Fruit fly (Drosophila melanogaster): ENCODE results near the gene Sgs7.

Gene Sgs7

DNA sequence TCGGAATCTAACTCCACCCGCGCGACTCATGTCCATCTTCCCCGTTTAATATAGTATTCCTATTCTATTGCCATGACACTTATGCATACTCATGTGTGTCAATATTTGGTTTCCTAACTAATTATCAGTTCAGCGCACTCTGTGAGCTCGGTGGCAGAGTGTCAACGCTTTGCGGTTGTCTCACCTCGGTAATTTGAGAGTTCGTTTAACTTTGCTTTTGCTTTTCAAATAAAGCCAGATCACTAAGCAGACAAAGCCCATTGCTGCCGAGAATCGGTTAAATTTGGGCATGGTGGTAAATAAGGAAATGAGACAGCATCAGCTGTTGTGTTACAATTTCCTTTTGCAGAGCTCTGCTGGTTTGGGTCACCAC lies 30.7 kb downstream of the Sgs7 start:
- TF ChIP-seq ATbp (GFP tag; optimal IDR thresholded peaks at IDR 0.05) (peak; percentile 79), CG4617 (GFP tag; optimal IDR thresholded peaks at IDR 0.05; ENCODE audit: borderline replicate concordance) (no peak), fd102C (GFP tag; optimal IDR thresholded peaks at IDR 0.05) (no peak), vvl (GFP tag; IDR thresholded peaks at IDR 0.05) (no peak), gt (GFP tag; IDR thresholded peaks at IDR 0.05) (no peak), CG18764 (GFP tag; optimal IDR thresholded peaks at IDR 0.05) (no peak), klu (GFP tag; IDR thresholded peaks at IDR 0.05) (no peak), pros (GFP tag; optimal IDR thresholded peaks at IDR 0.05) (no peak), Jarid2 (GFP tag; optimal IDR thresholded peaks at IDR 0.05) (peak; percentile 3), TFAM (GFP tag; optimal IDR thresholded peaks at IDR 0.05) (no peak), CG10274 (GFP tag; optimal IDR thresholded peaks at IDR 0.05) (no peak), CG2120 (GFP tag; optimal IDR thresholded peaks at IDR 0.05) (no peak), Fer2 (tag; optimal IDR thresholded peaks at IDR 0.05) (no peak), Dp (GFP tag; optimal IDR thresholded peaks at IDR 0.05) (no peak), CG17186 (GFP tag; optimal IDR thresholded peaks at IDR 0.05) (no peak), CG7556 (GFP tag; optimal IDR thresholded peaks at IDR 0.05) (peak; percentile 11), CG12299 (tag; optimal IDR thresholded peaks at IDR 0.05) (peak; percentile 11), Med (GFP tag) (peak; percentile 86), chm (GFP tag; IDR thresholded peaks at IDR 0.05) (0 out of 2 replicates have a peak, but pooled peaks have one; percentile 11), HLH4C (GFP tag; IDR thresholded peaks at IDR 0.05; ENCODE audit: partially characterized antibody) (no peak), CG2199 (GFP tag; IDR thresholded peaks at IDR 0.05) (0 out of 3 replicates have a peak, but pooled peaks have one; percentile 39), Meics (GFP tag; optimal IDR thresholded peaks at IDR 0.05) (peak; percentile 31), CG18262 (tag; optimal IDR thresholded peaks at IDR 0.05) (peak; percentile 20), nerfin-1 (tag; optimal IDR thresholded peaks at IDR 0.05) (peak; percentile 8), CG7928 (GFP tag; optimal IDR thresholded peaks at IDR 0.05) (no peak), gem (tag; optimal IDR thresholded peaks at IDR 0.05) (peak; percentile 39), slbo (GFP tag; IDR thresholded peaks at IDR 0.05) (no peak), CG4730 (GFP tag; IDR thresholded peaks at IDR 0.05) (0 out of 2 replicates have a peak, but pooled peaks have one; percentile 13), Tbp (GFP tag; optimal IDR thresholded peaks at IDR 0.05) (no peak), exex (tag; optimal IDR thresholded peaks at IDR 0.05) (peak; percentile 13), CG9876 (GFP tag; optimal IDR thresholded peaks at IDR 0.05) (no peak), CG3407 (GFP tag; optimal IDR thresholded peaks at IDR 0.05) (peak; percentile 63), CG12744 (GFP tag; optimal IDR thresholded peaks at IDR 0.05) (no peak), CG30020 (tag; optimal IDR thresholded peaks at IDR 0.05) (no peak), CG2116 (GFP tag; optimal IDR thresholded peaks at IDR 0.05) (no peak), Fer3 (tag; optimal IDR thresholded peaks at IDR 0.05) (peak; percentile 23), CG13123 (GFP tag; optimal IDR thresholded peaks at IDR 0.05) (no peak), NfI (GFP tag; optimal IDR thresholded peaks at IDR 0.05) (no peak), z (GFP tag; IDR thresholded peaks at IDR 0.05) (no peak), Chrac-16 (GFP tag; optimal IDR thresholded peaks at IDR 0.05) (no peak), Vsx1 (GFP tag; optimal IDR thresholded peaks at IDR 0.05) (peak; percentile 80), ci (GFP tag; IDR thresholded peaks at IDR 0.05) (peak; percentile 52; the same call in 2 of the 3 replicates), Adf1 (GFP tag; IDR thresholded peaks at IDR 0.05) (no peak), CG11696 (GFP tag; IDR thresholded peaks at IDR 0.05) (peak; percentile 28; the same call in 1 of the 2 replicates), CG9437 (GFP tag; optimal IDR thresholded peaks at IDR 0.05) (no peak), wek (GFP tag; optimal IDR thresholded peaks at IDR 0.05) (peak; percentile 78), CG4328 (GFP tag; optimal IDR thresholded peaks at IDR 0.05) (peak; percentile 6), CG43689 (GFP tag; IDR thresholded peaks at IDR 0.05) (no peak), dati (GFP tag; IDR thresholded peaks at IDR 0.05) (no peak), Bgb (GFP tag; IDR thresholded peaks at IDR 0.05; ENCODE audit: partially characterized antibody) (no peak), HLH3B (GFP tag; IDR thresholded peaks at IDR 0.05) (no peak)
